Worm (Caenorhabditis elegans) whole organism, late embryonic: ENCODE data around the gene C04F5.8.

Source experiments
- C08G9.2 ChIP-seq: sonication (generic microtip); optimal IDR thresholded peaks from 2 replicates; lab custom pipeline; 2016; ENCODE audit warnings: mild to moderate bottlenecking, missing genetic modification characterization, moderate library complexity, missing compliant biosample characterization
- Y22D7AL.16 ChIP-seq: sonication (generic microtip); optimal IDR thresholded peaks from 2 replicates; lab custom pipeline; 2016; ENCODE audit warnings: missing genetic modification characterization, missing compliant biosample characterization
- dve-1 ChIP-seq: sonication (generic microtip); optimal IDR thresholded peaks from 2 replicates; lab custom pipeline; 2017; ENCODE audit warnings: antibody characterized with exemption, mild to moderate bottlenecking, missing genetic modification characterization, missing compliant biosample characterization
- ets-4 ChIP-seq: sonication (generic microtip); optimal IDR thresholded peaks from 2 replicates; lab custom pipeline; 2016; ENCODE audit warnings: missing genetic modification characterization, missing compliant biosample characterization
- pat-9 ChIP-seq: fragments of 200-800 bp; sonication (Bioruptor generic); optimal IDR thresholded peaks from 2 replicates; lab custom pipeline; 2018; ENCODE audit warnings: mild to moderate bottlenecking, missing genetic modification characterization, moderate library complexity, missing compliant biosample characterization
- sdc-2 ChIP-seq: sonication (generic microtip); optimal IDR thresholded peaks from 2 replicates; lab custom pipeline; 2016; ENCODE audit warnings: missing genotype, missing genetic modification characterization, missing compliant biosample characterization

DNA sequence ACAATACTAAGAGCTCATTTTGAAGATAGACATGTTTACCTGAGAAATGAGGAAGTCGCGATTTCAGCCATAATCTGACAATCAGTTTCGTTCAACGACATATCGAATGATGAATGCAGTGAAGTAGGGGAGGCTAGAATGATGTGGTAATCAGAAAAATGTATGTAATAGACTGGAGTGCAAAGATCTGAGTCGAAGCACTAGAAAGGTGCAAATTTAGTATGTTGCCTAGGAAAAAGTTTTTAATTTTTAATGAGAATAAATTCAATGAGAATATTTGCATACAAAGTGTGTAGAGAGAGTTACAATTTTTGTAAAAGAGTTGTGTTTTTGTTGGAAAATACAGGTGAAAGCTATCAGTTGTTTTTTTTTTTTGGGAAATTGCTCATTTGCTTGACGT lies 8.6 kb downstream of the C04F5.8 start, which contains the start of gene srab-2:
- TF ChIP-seq dve-1 (tag; lab: Kevin White, UChicago) (no peak), C08G9.2 (tag; lab: Kevin White, UChicago) (no peak), sdc-2 (no peak), ets-4 (tag; lab: Kevin White, UChicago) (no peak), Y22D7AL.16 (tag; lab: Kevin White, UChicago) (no peak), pat-9 (tag; lab: Kevin White, UChicago) (no peak)
